Fruit fly (Drosophila melanogaster) whole organism, embryonic: ENCODE results near the gene CG14402.

ENCODE experiments used
- Blimp-1 ChIP-seq: fragments of 200-800 bp; sonication (Bioruptor generic); optimal IDR thresholded peaks from 3 replicates; lab custom pipeline; 2018; ENCODE audit warnings: missing biosample characterization, missing genetic modification characterization, mild to moderate bottlenecking, moderate library complexity, missing genetic modification reagents
- CG10274 ChIP-seq: fragments of 200-800 bp; sonication (Bioruptor generic); optimal IDR thresholded peaks from 3 replicates; lab custom pipeline; 2017; ENCODE audit warnings: missing biosample characterization, mild to moderate bottlenecking, missing genetic modification characterization
- CG12071 ChIP-seq: fragments of 200-800 bp; sonication (Bioruptor generic); optimal IDR thresholded peaks from 3 replicates; lab custom pipeline; 2018; ENCODE audit warnings: missing biosample characterization, mild to moderate bottlenecking, missing genetic modification characterization
- CG12236 ChIP-seq: fragments of 200-800 bp; sonication (Bioruptor generic); optimal IDR thresholded peaks from 2 replicates; lab custom pipeline; 2016; ENCODE audit warnings: missing biosample characterization, missing genetic modification characterization
- CG12769 ChIP-seq: fragments of 200-800 bp; sonication (Bioruptor generic); optimal IDR thresholded peaks from 2 replicates; lab custom pipeline; 2019; ENCODE audit warnings: missing biosample characterization, mild to moderate bottlenecking, missing genetic modification characterization, moderate library complexity
- CG1529 ChIP-seq: fragments of 200-800 bp; sonication (Bioruptor generic); optimal IDR thresholded peaks from 3 replicates; lab custom pipeline; 2018; ENCODE audit warnings: missing biosample characterization, missing genetic modification characterization
- CG1603 ChIP-seq: fragments of 200-800 bp; sonication (Bioruptor generic); optimal IDR thresholded peaks from 2 replicates; lab custom pipeline; 2019; ENCODE audit warnings: missing biosample characterization, mild to moderate bottlenecking, missing genetic modification characterization, moderate library complexity
- CG1832 ChIP-seq: fragments of 200-800 bp; sonication (Bioruptor generic); optimal IDR thresholded peaks from 2 replicates; lab custom pipeline; 2017; ENCODE audit warnings: missing biosample characterization, mild to moderate bottlenecking, missing genetic modification characterization, inconsistent platforms
- CG2712 ChIP-seq: fragments of 200-800 bp; optimal IDR thresholded peaks from 3 replicates; lab custom pipeline; 2019; ENCODE audit warnings: missing biosample characterization, mild to moderate bottlenecking, missing genetic modification characterization, moderate library complexity
- CG4424 ChIP-seq: fragments of 200-800 bp; sonication (Bioruptor generic); optimal IDR thresholded peaks from 3 replicates; lab custom pipeline; 2016; ENCODE audit warnings: missing biosample characterization, missing genetic modification characterization
- CG5245 ChIP-seq: fragments of 200-800 bp; sonication (Bioruptor generic); optimal IDR thresholded peaks from 3 replicates; lab custom pipeline; 2016; ENCODE audit warnings: missing biosample characterization, missing genetic modification characterization
- CG7963 ChIP-seq: fragments of 200-800 bp; sonication (Bioruptor generic); IDR thresholded peaks from 3 replicates; pipeline ENCODE4 v1.3.6; 2022; ENCODE audit warnings: missing biosample characterization, missing genetic modification characterization; ENCODE audit not compliant: partially characterized antibody
- CG8388 ChIP-seq: fragments of 200-800 bp; sonication (Bioruptor generic); optimal IDR thresholded peaks from 2 replicates; lab custom pipeline; 2019; ENCODE audit warnings: missing biosample characterization, mild to moderate bottlenecking, missing genetic modification characterization, moderate library complexity
- CoRest ChIP-seq: fragments of 200-800 bp; sonication (Bioruptor generic); optimal IDR thresholded peaks from 3 replicates; lab custom pipeline; 2018; ENCODE audit warnings: missing biosample characterization, mild to moderate bottlenecking, missing genetic modification characterization, moderate library complexity
- D19A ChIP-seq: fragments of 200-800 bp; optimal IDR thresholded peaks from 3 replicates; lab custom pipeline; 2019; ENCODE audit warnings: missing biosample characterization, mild to moderate bottlenecking, missing genetic modification characterization, moderate library complexity
- Dad ChIP-seq: fragments of 200-800 bp; sonication (Bioruptor generic); optimal IDR thresholded peaks from 3 replicates; lab custom pipeline; 2016; ENCODE audit warnings: missing biosample characterization, missing genetic modification characterization
- Deaf1 ChIP-seq: fragments of 200-800 bp; optimal IDR thresholded peaks from 3 replicates; lab custom pipeline; 2019; ENCODE audit warnings: missing biosample characterization, mild to moderate bottlenecking, missing genetic modification characterization, moderate library complexity
- Dip3 ChIP-seq: fragments of 200-800 bp; sonication (Bioruptor generic); optimal IDR thresholded peaks from 3 replicates; lab custom pipeline; 2016; ENCODE audit warnings: missing biosample characterization, missing genetic modification characterization
- Eip74EF ChIP-seq, 2 experiments: fragments of 200-800 bp in 1 of 2; fragments of >200 bp in 1 of 2; sonication (Bioruptor generic) in 1 of 2; optimal IDR thresholded peaks; 2 replicates each; lab custom pipeline; 2017 to 2019; ENCODE audit warnings: missing biosample characterization in 2 of 2, missing genetic modification characterization in 2 of 2, mild to moderate bottlenecking in 1 of 2, moderate library complexity in 1 of 2
- Elba2 ChIP-seq: fragments of 200-800 bp; sonication (Bioruptor generic); optimal IDR thresholded peaks from 3 replicates; lab custom pipeline; 2016; ENCODE audit warnings: missing biosample characterization, missing genetic modification characterization
- HLHmδ ChIP-seq: fragments of 200-800 bp; sonication (Bioruptor generic); optimal IDR thresholded peaks from 2 replicates; lab custom pipeline; 2018; ENCODE audit warnings: missing biosample characterization, mild to moderate bottlenecking, missing genetic modification characterization, moderate library complexity
- MBD-R2 ChIP-seq: fragments of 200-800 bp; sonication (Bioruptor generic); IDR thresholded peaks from 2 replicates; pipeline ENCODE4 v1.3.6; 2022; ENCODE audit warnings: missing biosample characterization, missing genetic modification characterization
- Meics ChIP-seq: fragments of 200-800 bp; sonication (Bioruptor generic); optimal IDR thresholded peaks from 2 replicates; lab custom pipeline; 2017; ENCODE audit warnings: missing biosample characterization, mild to moderate bottlenecking, missing genetic modification characterization
- NK7.1 ChIP-seq: fragments of 200-800 bp; sonication (Bioruptor generic); optimal IDR thresholded peaks from 3 replicates; lab custom pipeline; 2016; ENCODE audit warnings: missing biosample characterization, missing genetic modification characterization
- Six4 ChIP-seq: fragments of 200-800 bp; sonication (Bioruptor generic); optimal IDR thresholded peaks from 2 replicates; lab custom pipeline; 2016; ENCODE audit warnings: missing biosample characterization, missing genetic modification characterization
- TFAM ChIP-seq: fragments of 200-800 bp; sonication (Bioruptor generic); optimal IDR thresholded peaks from 2 replicates; lab custom pipeline; 2017; ENCODE audit warnings: missing biosample characterization, missing genetic modification characterization, inconsistent platforms
- ase ChIP-seq: fragments of 200-800 bp; sonication (Bioruptor generic); IDR thresholded peaks from 3 replicates; pipeline ENCODE4 v1.3.6; 2022; ENCODE audit warnings: missing biosample characterization, missing genetic modification characterization
- ci ChIP-seq: fragments of 200-800 bp; sonication (Bioruptor generic); IDR thresholded peaks from 3 replicates; pipeline ENCODE4 v1.3.6; 2022; ENCODE audit warnings: missing biosample characterization, missing genetic modification characterization
- croc ChIP-seq: fragments of 200-800 bp; sonication (Bioruptor generic); conservative IDR thresholded peaks from 3 replicates; pipeline ENCODE4 v1.3.6; 2022; ENCODE audit warnings: missing biosample characterization, missing genetic modification characterization
- crp ChIP-seq, 2 experiments: fragments of 200-800 bp; sonication (Bioruptor generic); optimal IDR thresholded peaks; 2 replicates in 1 of 2; 3 replicates in 1 of 2; lab custom pipeline; 2017; ENCODE audit warnings: missing biosample characterization in 2 of 2, missing genetic modification characterization in 2 of 2, mild to moderate bottlenecking in 1 of 2, moderate library complexity in 1 of 2
- danr ChIP-seq: fragments of 200-800 bp; sonication (Bioruptor generic); IDR thresholded peaks from 2 replicates; pipeline ENCODE4 v1.3.6; 2022; ENCODE audit warnings: missing biosample characterization, missing genetic modification characterization
- en ChIP-seq: fragments of 200-800 bp; sonication (Bioruptor generic); optimal IDR thresholded peaks from 2 replicates; lab custom pipeline; 2016; ENCODE audit warnings: missing biosample characterization, missing genetic modification characterization
- exex ChIP-seq: fragments of 200-800 bp; sonication (Bioruptor generic); optimal IDR thresholded peaks from 4 replicates; lab custom pipeline; 2018; ENCODE audit warnings: missing biosample characterization, mild to moderate bottlenecking, missing genetic modification characterization, moderate library complexity
- gcm ChIP-seq: fragments of 200-800 bp; sonication (Bioruptor generic); optimal IDR thresholded peaks from 2 replicates; lab custom pipeline; 2019; ENCODE audit warnings: missing biosample characterization, mild to moderate bottlenecking, missing genetic modification characterization, moderate library complexity
- gem ChIP-seq: fragments of 200-800 bp; sonication (Bioruptor generic); optimal IDR thresholded peaks from 2 replicates; lab custom pipeline; 2019; ENCODE audit warnings: missing biosample characterization, mild to moderate bottlenecking, missing genetic modification characterization, moderate library complexity
- grau ChIP-seq: fragments of 200-800 bp; optimal IDR thresholded peaks from 3 replicates; lab custom pipeline; 2019; ENCODE audit warnings: missing biosample characterization, mild to moderate bottlenecking, missing genetic modification characterization, moderate library complexity
- her ChIP-seq: fragments of 200-800 bp; sonication (Bioruptor generic); optimal IDR thresholded peaks from 2 replicates; lab custom pipeline; 2016; ENCODE audit warnings: missing biosample characterization, missing genetic modification characterization
- ind ChIP-seq: fragments of 200-800 bp; sonication (Bioruptor generic); optimal IDR thresholded peaks from 3 replicates; lab custom pipeline; 2016; ENCODE audit warnings: missing biosample characterization, missing genetic modification characterization
- jigr1 ChIP-seq: fragments of 200-800 bp; sonication (Bioruptor generic); IDR thresholded peaks from 3 replicates; pipeline ENCODE4 v1.3.6; 2022; ENCODE audit warnings: missing biosample characterization, missing genetic modification characterization
- lilli ChIP-seq: fragments of 200-800 bp; sonication (Bioruptor generic); optimal IDR thresholded peaks from 3 replicates; lab custom pipeline; 2016; ENCODE audit warnings: missing biosample characterization, missing genetic modification characterization
- mirr ChIP-seq: fragments of 200-800 bp; sonication (Bioruptor generic); optimal IDR thresholded peaks from 3 replicates; lab custom pipeline; 2018; ENCODE audit warnings: missing biosample characterization, mild to moderate bottlenecking, missing genetic modification characterization
- mld ChIP-seq: fragments of 200-800 bp; sonication (Bioruptor generic); IDR thresholded peaks from 3 replicates; pipeline ENCODE4 v1.3.6; 2022; ENCODE audit warnings: missing biosample characterization, missing genetic modification characterization; ENCODE audit not compliant: partially characterized antibody
- pan ChIP-seq, 4 experiments: fragments of >200 bp in 3 of 4; fragments of 200-800 bp in 1 of 4; sonication (Bioruptor generic) in 1 of 4; optimal IDR thresholded peaks in 3 of 4; IDR thresholded peaks in 1 of 4; 2 replicates each; pipeline versions ENCODE4 v1.3.6 to Lab custom; 2017 to 2022; ENCODE audit warnings: missing biosample characterization in 2 of 4, missing genetic modification characterization in 2 of 4, mixed read lengths in 1 of 4
- phol ChIP-seq: fragments of 200-800 bp; sonication (Bioruptor generic); optimal IDR thresholded peaks from 3 replicates; lab custom pipeline; 2018; ENCODE audit warnings: missing biosample characterization, mild to moderate bottlenecking, missing genetic modification characterization, moderate library complexity
- pnt ChIP-seq: fragments of 200-800 bp; sonication (Bioruptor generic); optimal IDR thresholded peaks from 3 replicates; lab custom pipeline; 2016; ENCODE audit warnings: missing biosample characterization, missing genetic modification characterization
- psq ChIP-seq: fragments of 200-800 bp; sonication (Bioruptor generic); optimal IDR thresholded peaks from 2 replicates; lab custom pipeline; 2017; ENCODE audit warnings: missing biosample characterization, missing genetic modification characterization
- slbo ChIP-seq: fragments of 200-800 bp; sonication (Bioruptor generic); IDR thresholded peaks from 2 replicates; pipeline ENCODE4 v1.3.6; 2022; ENCODE audit warnings: missing biosample characterization, missing genetic modification characterization

Gene CG14402

dm6 chr2L:20858371-20859340 lies 9.6 kb downstream of the CG14402 start, which contains the start of gene bero (continued):
- TF ChIP-seq mld = no peak
- peak; percentile 60; the same call in 2 of the 3 replicates for TF ChIP-seq ci
- peak; percentile 72 for TF ChIP-seq Elba2 (GFP tag; lab: Kevin White, UChicago)
- TF ChIP-seq CG2712 = peak; percentile 29
- TF ChIP-seq pnt = no peak
- no peak for TF ChIP-seq TFAM (GFP tag; lab: Kevin White, UChicago)
- TF ChIP-seq crp (GFP tag; optimal IDR thresholded peaks at IDR 0.05; lab: Kevin White, UChicago) = no peak
- no peak for TF ChIP-seq exex (tag; lab: Kevin White, UChicago)
- no peak for TF ChIP-seq CG5245 (GFP tag; lab: Kevin White, UChicago)
- no peak for TF ChIP-seq psq (GFP tag; lab: Kevin White, UChicago)
- no peak for TF ChIP-seq lilli (GFP tag; lab: Kevin White, UChicago)
- peak; percentile 19 for TF ChIP-seq D19A (tag; lab: Kevin White, UChicago)
- TF ChIP-seq CoRest = no peak
- TF ChIP-seq ind (GFP tag; lab: Kevin White, UChicago) = no peak
- no peak for TF ChIP-seq CG8388
- TF ChIP-seq pan (optimal IDR thresholded peaks at IDR 0.05; lab: Kevin White, UChicago) = no peak
- peak in 1 of 2 experiments; percentile 19 for TF ChIP-seq pan (GFP tag; optimal IDR thresholded peaks at IDR 0.05 in 1 of 2, IDR thresholded peaks at IDR 0.05 in 1 of 2)
- TF ChIP-seq danr (GFP tag; lab: Robert Waterston, UW) = no peak
- TF ChIP-seq her (GFP tag; lab: Kevin White, UChicago) = peak; percentile 14
- no peak for TF ChIP-seq CG1603
- no peak for TF ChIP-seq phol (tag; lab: Kevin White, UChicago)
- no peak for TF ChIP-seq mirr (GFP tag; lab: Kevin White, UChicago)
- no peak for TF ChIP-seq ase (GFP tag; lab: Robert Waterston, UW)
- no peak for TF ChIP-seq CG1832
- no peak for TF ChIP-seq CG12071 (GFP tag; lab: Kevin White, UChicago)
- TF ChIP-seq grau = no peak
- no peak for TF ChIP-seq CG1529 (GFP tag; lab: Kevin White, UChicago)
- TF ChIP-seq CG7963 (GFP tag; lab: Robert Waterston, UW) = 0 out of 3 replicates have a peak, but pooled peaks have one; percentile 46
- no peak for TF ChIP-seq NK7.1 (GFP tag; lab: Kevin White, UChicago)
- peak; percentile 7 for TF ChIP-seq HLHmδ (GFP tag; lab: Kevin White, UChicago)
- no peak for TF ChIP-seq en (GFP tag; lab: Kevin White, UChicago)
- no peak for TF ChIP-seq CG12236 (GFP tag; lab: Kevin White, UChicago)
- no peak for TF ChIP-seq gcm
- peak; percentile 3 for TF ChIP-seq gem (tag; lab: Kevin White, UChicago)
- no peak for TF ChIP-seq CG10274
- TF ChIP-seq Blimp-1 (GFP tag; lab: Kevin White, UChicago) = no peak
- TF ChIP-seq slbo (GFP tag; lab: Robert Waterston, UW) = peak; percentile 36; the same call in 1 of the 2 replicates
- peak; percentile 17 for TF ChIP-seq Meics
- TF ChIP-seq MBD-R2 (GFP tag; lab: Robert Waterston, UW) = no peak
- TF ChIP-seq Eip74EF (GFP tag; optimal IDR thresholded peaks at IDR 0.05; lab: Kevin White, UChicago) = peak in 1 of 2 experiments; percentile 31
- no peak for TF ChIP-seq Dad
- TF ChIP-seq Dip3 (GFP tag; lab: Kevin White, UChicago) = no peak
- no peak for TF ChIP-seq jigr1 (GFP tag; lab: Robert Waterston, UW)
- no peak for TF ChIP-seq Deaf1 (tag; lab: Kevin White, UChicago)
- TF ChIP-seq Six4 (GFP tag; lab: Kevin White, UChicago) = no peak
- no peak for TF ChIP-seq CG4424 (GFP tag; lab: Kevin White, UChicago)
- TF ChIP-seq CG12769 (tag; lab: Kevin White, UChicago) = peak; percentile 52
- TF ChIP-seq croc (GFP tag; lab: Robert Waterston, UW) = no peak
